Worm (Caenorhabditis elegans) whole organism, L2 larva: ENCODE results near the gene sru-8.

Experiments used
- C34F6.9 ChIP-seq: fragments of 150-350 bp; optimal IDR thresholded peaks from 2 replicates; lab custom pipeline; 2014; ENCODE audit warnings: missing biosample characterization, missing genetic modification characterization
- F13H6.1 ChIP-seq: sonication (generic microtip); optimal IDR thresholded peaks from 2 replicates; lab custom pipeline; 2016; ENCODE audit warnings: missing genetic modification characterization, missing compliant biosample characterization
- R02D3.7 ChIP-seq: fragments of 150-350 bp; optimal IDR thresholded peaks from 2 replicates; lab custom pipeline; 2014; ENCODE audit warnings: missing biosample characterization, missing genetic modification characterization
- Y55F3AM.14 ChIP-seq: fragments of 200-800 bp; sonication (Bioruptor generic); optimal IDR thresholded peaks from 2 replicates; lab custom pipeline; 2018; ENCODE audit warnings: mild to moderate bottlenecking, missing genetic modification characterization, missing compliant biosample characterization
- ZK546.5 ChIP-seq: sonication (generic microtip); optimal IDR thresholded peaks from 2 replicates; lab custom pipeline; 2017; ENCODE audit warnings: missing biosample characterization, missing genetic modification characterization
- alr-1 ChIP-seq: fragments of 150-350 bp; optimal IDR thresholded peaks from 2 replicates; lab custom pipeline; 2014; ENCODE audit warnings: missing biosample characterization, missing genetic modification characterization
- aly-2 ChIP-seq: fragments of 150-350 bp; optimal IDR thresholded peaks from 2 replicates; lab custom pipeline; 2014; ENCODE audit warnings: missing biosample characterization, missing genetic modification characterization
- ama-1 ChIP-seq: fragments of 150-350 bp; optimal IDR thresholded peaks from 2 replicates; lab custom pipeline; 2018; ENCODE audit warnings: inconsistent platforms
- blmp-1 ChIP-seq: sonication (generic microtip); optimal IDR thresholded peaks from 2 replicates; lab custom pipeline; 2017; ENCODE audit warnings: missing genetic modification characterization, mild to moderate bottlenecking, missing compliant biosample characterization, antibody characterized with exemption, moderate library complexity; ENCODE audit not compliant: insufficient read depth
- ceh-16 ChIP-seq: fragments of 150-350 bp; optimal IDR thresholded peaks from 2 replicates; lab custom pipeline; 2014; ENCODE audit warnings: missing biosample characterization, missing genetic modification characterization
- ceh-82 ChIP-seq: fragments of 150-350 bp; optimal IDR thresholded peaks from 2 replicates; lab custom pipeline; 2014; ENCODE audit warnings: missing biosample characterization, missing genetic modification characterization
- crh-2 ChIP-seq: sonication (generic microtip); optimal IDR thresholded peaks from 2 replicates; lab custom pipeline; 2017; ENCODE audit warnings: missing biosample characterization, missing genetic modification characterization
- dmd-4 ChIP-seq: sonication (generic microtip); optimal IDR thresholded peaks from 2 replicates; lab custom pipeline; 2017; ENCODE audit warnings: missing biosample characterization, missing genetic modification characterization
- egl-27 ChIP-seq: sonication (generic microtip); optimal IDR thresholded peaks from 3 replicates; lab custom pipeline; 2017; ENCODE audit warnings: missing biosample characterization, missing genetic modification reagents, missing genetic modification characterization
- elt-1 ChIP-seq: fragments of 150-350 bp; optimal IDR thresholded peaks from 2 replicates; lab custom pipeline; 2014; ENCODE audit warnings: missing biosample characterization, missing genetic modification characterization
- elt-3 ChIP-seq: sonication (generic microtip); optimal IDR thresholded peaks from 2 replicates; lab custom pipeline; 2017; ENCODE audit warnings: missing biosample characterization, missing genetic modification characterization
- fos-1 ChIP-seq: fragments of 150-350 bp; optimal IDR thresholded peaks from 2 replicates; lab custom pipeline; 2014; ENCODE audit warnings: missing biosample characterization, missing genetic modification characterization
- gmeb-1 ChIP-seq: fragments of 150-350 bp; optimal IDR thresholded peaks from 2 replicates; lab custom pipeline; 2014; ENCODE audit warnings: missing biosample characterization, missing genetic modification characterization
- lin-11 ChIP-seq: fragments of 150-350 bp; sonication (generic microtip); optimal IDR thresholded peaks from 2 replicates; lab custom pipeline; 2014; ENCODE audit warnings: missing biosample characterization, missing genetic modification characterization, inconsistent platforms, mixed read lengths
- lin-13 ChIP-seq: fragments of 150-350 bp; optimal IDR thresholded peaks from 2 replicates; lab custom pipeline; 2014; ENCODE audit warnings: missing biosample characterization, missing genetic modification reagents, missing genetic modification characterization
- lin-39 ChIP-seq: fragments of 150-350 bp; optimal IDR thresholded peaks from 2 replicates; lab custom pipeline; 2014; ENCODE audit warnings: missing biosample characterization, missing genetic modification reagents, missing genetic modification characterization
- lsy-2 ChIP-seq, 2 experiments: fragments of 150-350 bp in 1 of 2; sonication (generic microtip) in 1 of 2; optimal IDR thresholded peaks; 2 replicates each; lab custom pipeline; 2014 to 2017; ENCODE audit warnings: missing biosample characterization in 2 of 2, missing genetic modification characterization in 2 of 2
- mab-5 ChIP-seq: fragments of 150-350 bp; optimal IDR thresholded peaks from 2 replicates; lab custom pipeline; 2014; ENCODE audit warnings: missing biosample characterization, missing genetic modification characterization
- mdl-1 ChIP-seq, 2 experiments: fragments of 150-350 bp in 1 of 2; sonication (generic microtip) in 1 of 2; optimal IDR thresholded peaks; 2 replicates each; lab custom pipeline; 2017; ENCODE audit warnings: missing biosample characterization in 2 of 2, missing genetic modification characterization in 2 of 2
- nhr-10 ChIP-seq: sonication (generic microtip); optimal IDR thresholded peaks from 2 replicates; lab custom pipeline; 2017; ENCODE audit warnings: missing biosample characterization, missing genetic modification characterization
- nhr-11 ChIP-seq: fragments of 150-350 bp; optimal IDR thresholded peaks from 2 replicates; lab custom pipeline; 2014; ENCODE audit warnings: missing biosample characterization, missing genetic modification characterization
- nhr-12 ChIP-seq: fragments of 150-350 bp; optimal IDR thresholded peaks from 2 replicates; lab custom pipeline; 2014; ENCODE audit warnings: missing biosample characterization, missing genetic modification characterization
- nhr-129 ChIP-seq: fragments of 150-350 bp; optimal IDR thresholded peaks from 2 replicates; lab custom pipeline; 2014; ENCODE audit warnings: missing biosample characterization, missing genetic modification characterization
- nhr-21 ChIP-seq: fragments of 150-350 bp; optimal IDR thresholded peaks from 2 replicates; lab custom pipeline; 2014; ENCODE audit warnings: missing biosample characterization, missing genetic modification characterization
- nhr-23 ChIP-seq: fragments of 150-350 bp; optimal IDR thresholded peaks from 2 replicates; lab custom pipeline; 2014; ENCODE audit warnings: missing biosample characterization, missing genetic modification reagents, missing genetic modification characterization
- nhr-237 ChIP-seq: fragments of 150-350 bp; optimal IDR thresholded peaks from 2 replicates; lab custom pipeline; 2014; ENCODE audit warnings: missing biosample characterization, missing genetic modification characterization
- nhr-25 ChIP-seq: fragments of 150-350 bp; sonication (generic microtip); optimal IDR thresholded peaks from 3 replicates; lab custom pipeline; 2014; ENCODE audit warnings: missing biosample characterization, missing genetic modification characterization
- nhr-6 ChIP-seq: fragments of 150-350 bp; optimal IDR thresholded peaks from 2 replicates; lab custom pipeline; 2014; ENCODE audit warnings: missing biosample characterization, missing genetic modification characterization
- nhr-77 ChIP-seq: fragments of 150-350 bp; optimal IDR thresholded peaks from 2 replicates; lab custom pipeline; 2014; ENCODE audit warnings: missing biosample characterization, missing genetic modification characterization
- sem-4 ChIP-seq: fragments of 150-350 bp; optimal IDR thresholded peaks from 2 replicates; lab custom pipeline; 2014; ENCODE audit warnings: missing biosample characterization, missing genetic modification reagents, missing genetic modification characterization
- skn-1 ChIP-seq: sonication (generic microtip); optimal IDR thresholded peaks from 2 replicates; lab custom pipeline; 2017; ENCODE audit warnings: missing biosample characterization, missing genetic modification characterization
- sma-3 ChIP-seq: sonication (generic microtip); optimal IDR thresholded peaks from 2 replicates; lab custom pipeline; 2016; ENCODE audit warnings: missing genetic modification reagents, missing genetic modification characterization, missing compliant biosample characterization
- sma-9 ChIP-seq, 2 experiments: fragments of 150-350 bp in 1 of 2; sonication (generic microtip) in 1 of 2; optimal IDR thresholded peaks; 2 replicates each; lab custom pipeline; 2014 to 2016; ENCODE audit warnings: missing genetic modification characterization in 2 of 2, mild to moderate bottlenecking in 1 of 2, missing biosample characterization in 1 of 2, missing compliant biosample characterization in 1 of 2, missing genetic modification reagents in 1 of 2, moderate library complexity in 1 of 2
- snpc-4 ChIP-seq: fragments of 150-350 bp; optimal IDR thresholded peaks from 2 replicates; lab custom pipeline; 2014; ENCODE audit warnings: missing biosample characterization, missing genetic modification characterization
- unc-39 ChIP-seq: fragments of 150-350 bp; optimal IDR thresholded peaks from 2 replicates; lab custom pipeline; 2014; ENCODE audit warnings: missing biosample characterization, missing genetic modification characterization
- unc-55 ChIP-seq: fragments of 150-350 bp; sonication (generic microtip); optimal IDR thresholded peaks from 3 replicates; lab custom pipeline; 2014; ENCODE audit warnings: missing biosample characterization, missing genetic modification reagents, missing genetic modification characterization
- unc-62 ChIP-seq: fragments of 150-350 bp; optimal IDR thresholded peaks from 2 replicates; lab custom pipeline; 2014; ENCODE audit warnings: missing biosample characterization, missing genetic modification reagents, missing genetic modification characterization
- zag-1 ChIP-seq: fragments of 150-350 bp; optimal IDR thresholded peaks from 2 replicates; lab custom pipeline; 2014; ENCODE audit warnings: missing biosample characterization, missing genetic modification characterization
- ztf-1 ChIP-seq: fragments of 200-800 bp; sonication (Bioruptor generic); conservative IDR thresholded peaks from 2 replicates; pipeline ENCODE4 v1.3.6; 2022; ENCODE audit warnings: missing genetic modification characterization, missing compliant biosample characterization
- ztf-11 ChIP-seq: sonication (generic microtip); optimal IDR thresholded peaks from 2 replicates; lab custom pipeline; 2017; ENCODE audit warnings: missing biosample characterization, missing genetic modification characterization
- ztf-4 ChIP-seq: fragments of 150-350 bp; optimal IDR thresholded peaks from 2 replicates; lab custom pipeline; 2014; ENCODE audit warnings: missing biosample characterization, missing genetic modification characterization

The sru-8 gene

DNA sequence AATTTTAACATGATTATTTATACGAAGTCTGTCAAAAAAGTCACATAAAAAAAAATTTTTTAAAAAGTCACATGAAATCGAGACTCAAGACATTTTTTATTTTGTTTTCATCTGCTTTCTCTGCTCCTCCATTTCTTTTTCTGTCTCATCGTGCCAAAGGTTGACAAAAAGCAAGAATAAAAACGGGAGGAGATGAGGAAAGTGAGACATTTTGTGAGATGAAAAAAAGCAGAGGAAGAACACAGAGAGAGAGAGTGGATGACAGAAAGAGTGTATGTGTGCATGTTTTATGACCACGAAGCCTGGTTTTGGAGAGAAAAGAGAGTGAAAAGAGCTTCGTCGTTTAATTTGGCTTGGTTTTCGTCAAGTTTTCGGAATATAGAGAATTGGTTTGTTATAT, 10.1 kb downstream of the sru-8 start:
- TF ChIP-seq nhr-12 (tag; lab: Kevin White, UChicago) (no peak), ztf-11 (tag; lab: Kevin White, UChicago) (no peak), unc-55 (GFP tag; lab: Kevin White, UChicago) (peak; percentile 47), C34F6.9 (tag; lab: Kevin White, UChicago) (peak; percentile 55), alr-1 (tag; lab: Kevin White, UChicago) (no peak), nhr-6 (tag; lab: Kevin White, UChicago) (no peak), nhr-129 (tag; lab: Kevin White, UChicago) (peak; percentile 5), snpc-4 (tag; lab: Kevin White, UChicago) (no peak), nhr-10 (tag; lab: Kevin White, UChicago) (no peak), gmeb-1 (tag; lab: Kevin White, UChicago) (no peak)
- TF ChIP-seq, all 48 proteins: peak for 3

DNA sequence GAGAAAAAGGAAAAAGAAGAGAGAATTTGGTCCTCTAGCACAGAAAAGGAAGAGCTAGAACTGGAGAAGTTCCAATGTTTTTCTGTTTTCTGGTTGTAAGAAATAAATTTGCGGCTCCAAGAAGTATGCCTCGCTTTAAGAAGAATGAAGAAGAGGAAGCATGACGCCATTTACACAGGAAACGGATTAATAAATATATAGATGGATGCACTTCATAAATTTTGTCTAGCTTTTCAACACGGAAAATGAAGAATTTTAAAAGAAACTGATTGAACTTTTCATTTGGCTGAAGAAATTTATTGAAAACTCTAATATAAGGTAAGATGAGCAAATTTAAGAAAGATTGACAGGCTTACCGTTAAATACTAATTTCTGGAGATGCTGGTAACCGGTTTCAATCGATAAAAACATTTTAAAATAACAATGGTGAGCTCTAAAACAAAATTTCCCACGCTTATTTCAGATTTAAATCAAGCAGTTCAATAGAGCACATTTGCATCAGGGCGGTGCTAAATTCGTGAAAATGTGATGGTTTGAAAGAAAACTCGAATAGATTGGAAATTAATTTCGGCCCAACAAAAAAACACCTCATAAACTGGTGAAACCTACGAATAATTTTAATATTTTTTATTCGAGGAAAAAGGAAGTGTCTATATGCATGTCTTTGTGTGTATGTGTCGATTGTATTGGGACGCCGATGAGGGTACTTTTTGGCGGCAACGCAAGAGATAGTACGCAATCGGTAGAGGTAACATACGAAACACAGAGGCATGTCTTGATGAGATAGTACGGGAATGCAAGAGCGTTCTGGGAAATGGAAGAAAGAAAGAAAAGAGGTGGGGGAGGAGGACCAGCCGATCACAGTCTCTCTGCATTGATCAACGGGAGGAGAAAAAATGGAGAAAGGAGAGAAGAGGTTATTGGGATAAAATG, 12.5 kb downstream of the sru-8 start:
- no peak for TF ChIP-seq nhr-10 (tag; lab: Kevin White, UChicago)
- peak in 1 of 2 experiments; percentile 24 for TF ChIP-seq lsy-2 (tag; optimal IDR thresholded peaks at IDR 0.05; lab: Kevin White, UChicago)
- TF ChIP-seq ceh-82 (tag; lab: Kevin White, UChicago) = no peak
- TF ChIP-seq nhr-11 = no peak
- TF ChIP-seq unc-39 (tag; lab: Kevin White, UChicago) = no peak
- TF ChIP-seq nhr-23 (tag; lab: Kevin White, UChicago) = no peak
- TF ChIP-seq elt-3 (tag; lab: Kevin White, UChicago) = no peak
- TF ChIP-seq blmp-1 (tag; lab: Kevin White, UChicago) = no peak
- no peak for TF ChIP-seq mdl-1 (tag; optimal IDR thresholded peaks at IDR 0.05; lab: Kevin White, UChicago)
- TF ChIP-seq unc-62 = no peak
- TF ChIP-seq dmd-4 = no peak
- TF ChIP-seq fos-1 (tag; lab: Kevin White, UChicago) = peak; percentile 16
- TF ChIP-seq lin-39 (tag; lab: Kevin White, UChicago) = no peak
- TF ChIP-seq zag-1 (tag; lab: Kevin White, UChicago) = no peak
- TF ChIP-seq nhr-12 (tag; lab: Kevin White, UChicago) = no peak
- no peak for TF ChIP-seq mab-5 (tag; lab: Kevin White, UChicago)
- TF ChIP-seq skn-1 (tag; lab: Kevin White, UChicago) = no peak
- TF ChIP-seq aly-2 (tag; lab: Kevin White, UChicago) = no peak
- TF ChIP-seq nhr-21 (tag; lab: Kevin White, UChicago) = no peak
- no peak for TF ChIP-seq sma-9 (GFP tag; optimal IDR thresholded peaks at IDR 0.05; lab: Kevin White, UChicago)
- TF ChIP-seq sma-9 (tag; optimal IDR thresholded peaks at IDR 0.05; lab: Kevin White, UChicago) = no peak
- peak; percentile 33 for TF ChIP-seq crh-2 (tag; lab: Kevin White, UChicago)
- TF ChIP-seq ama-1 = no peak
- no peak for TF ChIP-seq ZK546.5
- no peak for TF ChIP-seq sem-4 (tag; lab: Kevin White, UChicago)
- TF ChIP-seq ztf-1 (GFP tag; lab: Robert Waterston, UW) = no peak
- TF ChIP-seq Y55F3AM.14 (GFP tag; lab: Kevin White, UChicago) = no peak
- TF ChIP-seq unc-55 (GFP tag; lab: Kevin White, UChicago) = peak; percentile 37
- TF ChIP-seq lin-13 = no peak
- no peak for TF ChIP-seq R02D3.7 (tag; lab: Kevin White, UChicago)
- TF ChIP-seq C34F6.9 (tag; lab: Kevin White, UChicago) = peak; percentile 44
- TF ChIP-seq nhr-77 = no peak
- TF ChIP-seq lin-11 (tag; lab: Kevin White, UChicago) = no peak
- peak; percentile 32 for TF ChIP-seq F13H6.1 (tag; lab: Kevin White, UChicago)
- no peak for TF ChIP-seq snpc-4 (tag; lab: Kevin White, UChicago)
- TF ChIP-seq nhr-237 (tag; lab: Kevin White, UChicago) = no peak
- no peak for TF ChIP-seq egl-27 (tag; lab: Kevin White, UChicago)
- TF ChIP-seq gmeb-1 (tag; lab: Kevin White, UChicago) = no peak
- no peak for TF ChIP-seq ztf-4 (tag; lab: Kevin White, UChicago)
- TF ChIP-seq nhr-129 (tag; lab: Kevin White, UChicago) = peak; percentile 65
- TF ChIP-seq elt-1 = no peak
- no peak for TF ChIP-seq nhr-6 (tag; lab: Kevin White, UChicago)
- TF ChIP-seq nhr-25 (tag; lab: Kevin White, UChicago) = peak; percentile 28
- TF ChIP-seq alr-1 (tag; lab: Kevin White, UChicago) = no peak
- no peak for TF ChIP-seq ceh-16 (tag; lab: Kevin White, UChicago)
- peak; percentile 34 for TF ChIP-seq sma-3
